Fruit fly (Drosophila melanogaster): ENCODE data around the gene CG3323.

CG3323 gene

dm6 chrX:5329266-5329898 lies 23.9 kb upstream of the CG3323 start, which contains the start of the genes CG3309 and XRCC1 (continued):
- peak; percentile 38 for TF ChIP-seq CG4617 (GFP tag; optimal IDR thresholded peaks at IDR 0.05; ENCODE audit: borderline replicate concordance)
- no peak for TF ChIP-seq pnt (GFP tag; optimal IDR thresholded peaks at IDR 0.05)
- TF ChIP-seq unpg (GFP tag; optimal IDR thresholded peaks at IDR 0.05), result peak; percentile 47
- peak; percentile 6 for TF ChIP-seq Lhr (GFP tag; optimal IDR thresholded peaks at IDR 0.05)
- TF ChIP-seq CG15073 (GFP tag; optimal IDR thresholded peaks at IDR 0.05), result no peak
- no peak for TF ChIP-seq CG31365 (tag; optimal IDR thresholded peaks at IDR 0.05)
- peak; percentile 61 for TF ChIP-seq phol (tag; optimal IDR thresholded peaks at IDR 0.05)
- TF ChIP-seq Awh (GFP tag; IDR thresholded peaks at IDR 0.05), result no peak
- 0 out of 2 replicates have a peak, but pooled peaks have one; percentile 7 for TF ChIP-seq CG11247 (GFP tag; IDR thresholded peaks at IDR 0.05)
- no peak for TF ChIP-seq Hmx (GFP tag; optimal IDR thresholded peaks at IDR 0.05)
- no peak for TF ChIP-seq gce (GFP tag; IDR thresholded peaks at IDR 0.05)
- peak; percentile 59; the same call in 2 of the 4 replicates for TF ChIP-seq Gug (GFP tag; IDR thresholded peaks at IDR 0.05)
- TF ChIP-seq CG18476 (GFP tag; optimal IDR thresholded peaks at IDR 0.05), result peak; percentile 17
- peak; percentile 1 for TF ChIP-seq CG30431 (GFP tag; optimal IDR thresholded peaks at IDR 0.05)
- peak; percentile 28; the same call in 1 of the 2 replicates for TF ChIP-seq gt (GFP tag; IDR thresholded peaks at IDR 0.05)
- TF ChIP-seq CG4424 (GFP tag; optimal IDR thresholded peaks at IDR 0.05), result peak; percentile 28
- TF ChIP-seq NC2α (GFP tag; optimal IDR thresholded peaks at IDR 0.05), result no peak
- peak; percentile 86 for TF ChIP-seq CG13287 (GFP tag; IDR thresholded peaks at IDR 0.05; ENCODE audit: partially characterized antibody)
- no peak for TF ChIP-seq CG4360 (GFP tag; IDR thresholded peaks at IDR 0.05)
- TF ChIP-seq MTF-1 (GFP tag; optimal IDR thresholded peaks at IDR 0.05; ENCODE audit: borderline replicate concordance), result no peak
- peak; percentile 61 for TF ChIP-seq Rfx (GFP tag; IDR thresholded peaks at IDR 0.05)
- TF ChIP-seq bcd (GFP tag; optimal IDR thresholded peaks at IDR 0.05), result peak; percentile 47
- peak; percentile 45; the same call in 1 of the 2 replicates for TF ChIP-seq CG4404 (GFP tag; IDR thresholded peaks at IDR 0.05)
- peak; percentile 22 for TF ChIP-seq YL-1 (GFP tag; optimal IDR thresholded peaks at IDR 0.05)
- no peak for TF ChIP-seq Asciz (GFP tag; optimal IDR thresholded peaks at IDR 0.05)
- no peak for TF ChIP-seq ems (GFP tag; optimal IDR thresholded peaks at IDR 0.05)
- no peak for TF ChIP-seq HmgD (GFP tag; optimal IDR thresholded peaks at IDR 0.05)
- peak; percentile 38; the same call in 1 of the 2 replicates for TF ChIP-seq Adf1 (GFP tag; IDR thresholded peaks at IDR 0.05)
- no peak for TF ChIP-seq CG43689 (GFP tag; IDR thresholded peaks at IDR 0.05)
- no peak for TF ChIP-seq Eip74EF (GFP tag; optimal IDR thresholded peaks at IDR 0.05)
- no peak for TF ChIP-seq CG8478 (optimal IDR thresholded peaks at IDR 0.05)
- peak; percentile 35; the same call in 1 of the 2 replicates for TF ChIP-seq CG14441 (GFP tag; IDR thresholded peaks at IDR 0.05)
- peak; percentile 54 for TF ChIP-seq Hr3 (GFP tag; optimal IDR thresholded peaks at IDR 0.05)
- TF ChIP-seq aop (GFP tag; IDR thresholded peaks at IDR 0.05), result no peak
- peak; percentile 52; the same call in 1 of the 2 replicates for TF ChIP-seq CG7372 (GFP tag; IDR thresholded peaks at IDR 0.05)
- peak; percentile 69 for TF ChIP-seq vvl (GFP tag; IDR thresholded peaks at IDR 0.05)
- TF ChIP-seq CG18599 (GFP tag; optimal IDR thresholded peaks at IDR 0.05), result no peak
- TF ChIP-seq Mad (GFP tag; optimal IDR thresholded peaks at IDR 0.05), result peak; percentile 34
- peak; percentile 65 for TF ChIP-seq CG9932 (GFP tag; IDR thresholded peaks at IDR 0.05)
- 0 out of 2 replicates have a peak, but pooled peaks have one; percentile 30 for TF ChIP-seq Dref (GFP tag; IDR thresholded peaks at IDR 0.05)
- TF ChIP-seq CG3726 (GFP tag; IDR thresholded peaks at IDR 0.05), result no peak
- TF ChIP-seq ERR (GFP tag; optimal IDR thresholded peaks at IDR 0.05), result no peak
- TF ChIP-seq ci (GFP tag; IDR thresholded peaks at IDR 0.05), result peak; percentile 57; the same call in 2 of the 3 replicates
- peak; percentile 68 for TF ChIP-seq CG6689 (GFP tag; IDR thresholded peaks at IDR 0.05)
- TF ChIP-seq sqz (GFP tag; optimal IDR thresholded peaks at IDR 0.05), result peak; percentile 89
- TF ChIP-seq tin (GFP tag; optimal IDR thresholded peaks at IDR 0.05), result peak; percentile 17
- peak; percentile 23 for TF ChIP-seq fd96Cb (tag; optimal IDR thresholded peaks at IDR 0.05)
- peak; percentile 99 for TF ChIP-seq CG3995 (GFP tag; optimal IDR thresholded peaks at IDR 0.05)
- TF ChIP-seq CG8359 (GFP tag; optimal IDR thresholded peaks at IDR 0.05; ENCODE audit: borderline replicate concordance), result no peak
- TF ChIP-seq tgo (GFP tag; IDR thresholded peaks at IDR 0.05), result peak; percentile 58
- TF ChIP-seq Six4 (GFP tag; optimal IDR thresholded peaks at IDR 0.05), result peak; percentile 20
